Worm (Caenorhabditis elegans) whole organism, L3 larva: Measurements from ENCODE around the gene F55D1.1.

Experiments
- ceh-82 ChIP-seq: fragments of 150-350 bp; optimal IDR thresholded peaks from 2 replicates; lab custom pipeline; 2014; ENCODE audit warnings: missing biosample characterization, missing genetic modification characterization
- nhr-25 ChIP-seq: sonication (generic microtip); optimal IDR thresholded peaks from 2 replicates; lab custom pipeline; 2017; ENCODE audit warnings: missing biosample characterization, missing genetic modification characterization
- nhr-76 ChIP-seq: fragments of 150-350 bp; sonication (generic microtip); optimal IDR thresholded peaks from 5 replicates; lab custom pipeline; 2014; ENCODE audit warnings: missing biosample characterization, missing genetic modification characterization
- unc-39 ChIP-seq: sonication (generic microtip); optimal IDR thresholded peaks from 4 replicates; lab custom pipeline; 2017; ENCODE audit warnings: missing biosample characterization, missing genetic modification characterization

DNA sequence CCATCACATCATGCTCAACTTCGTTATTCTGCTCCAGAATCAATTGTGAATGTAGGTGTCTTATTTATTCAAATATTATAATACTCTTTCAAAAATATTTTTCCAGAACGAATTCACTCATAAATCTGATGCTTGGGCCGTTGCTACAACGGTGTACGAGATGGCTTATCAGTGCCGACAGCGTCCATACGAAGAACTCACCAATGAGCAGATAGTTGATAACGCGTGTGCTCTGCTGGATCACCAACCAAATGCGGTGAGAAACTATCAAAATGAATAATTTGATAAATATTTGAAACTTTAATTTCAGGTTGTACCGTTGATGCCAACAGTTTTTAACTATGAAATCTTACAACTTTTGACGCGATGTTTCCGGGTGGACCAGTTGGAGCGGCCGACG lies 24.0 kb upstream of the F55D1.1 start:
- TF ChIP-seq nhr-25 (tag; lab: Kevin White, UChicago) (no peak), nhr-76 (tag; lab: Kevin White, UChicago) (no peak), ceh-82 (tag; lab: Kevin White, UChicago) (no peak), unc-39 (tag; lab: Kevin White, UChicago) (no peak)
